Worm (Caenorhabditis elegans) whole organism, L1 larva: ENCODE data around the gene chdh-1.

Experiments used
- C16A3.4 ChIP-seq: fragments of 150-350 bp; optimal IDR thresholded peaks from 2 replicates; lab custom pipeline; 2014; ENCODE audit warnings: missing biosample characterization, missing genetic modification characterization
- C34B4.2 ChIP-seq: sonication (generic microtip); optimal IDR thresholded peaks from 2 replicates; lab custom pipeline; 2017; ENCODE audit warnings: mild to moderate bottlenecking, missing genetic modification characterization, missing compliant biosample characterization
- F16B12.6 ChIP-seq: fragments of 150-350 bp; optimal IDR thresholded peaks from 2 replicates; lab custom pipeline; 2014; ENCODE audit warnings: missing biosample characterization, missing genetic modification characterization
- Y116A8C.19 ChIP-seq: sonication (generic microtip); optimal IDR thresholded peaks from 2 replicates; lab custom pipeline; 2016; ENCODE audit warnings: missing compliant biosample characterization, missing genetic modification characterization, borderline replicate concordance
- aha-1 ChIP-seq: fragments of 150-350 bp; optimal IDR thresholded peaks from 2 replicates; lab custom pipeline; 2014; ENCODE audit warnings: missing biosample characterization, missing genetic modification characterization
- aly-2 ChIP-seq: fragments of 150-350 bp; optimal IDR thresholded peaks from 2 replicates; lab custom pipeline; 2014; ENCODE audit warnings: missing biosample characterization, missing genetic modification characterization
- blmp-1 ChIP-seq: fragments of 150-350 bp; optimal IDR thresholded peaks from 2 replicates; lab custom pipeline; 2014; ENCODE audit warnings: missing biosample characterization, missing genetic modification characterization
- ceh-63 ChIP-seq: fragments of 200-800 bp; sonication (Bioruptor generic); optimal IDR thresholded peaks from 2 replicates; lab custom pipeline; 2018; ENCODE audit warnings: mild to moderate bottlenecking, missing genetic modification characterization, missing compliant biosample characterization
- ceh-82 ChIP-seq, 3 experiments: fragments of 150-350 bp in 1 of 3; sonication (generic microtip) in 2 of 3; optimal IDR thresholded peaks; 2 replicates each; lab custom pipeline; 2014 to 2017; ENCODE audit warnings: missing biosample characterization in 3 of 3, missing genetic modification characterization in 3 of 3
- ceh-88 ChIP-seq: fragments of 200-800 bp; sonication (Bioruptor generic); IDR thresholded peaks from 2 replicates; pipeline ENCODE4 v1.3.6; 2022; ENCODE audit warnings: missing genetic modification characterization, missing compliant biosample characterization
- ces-1 ChIP-seq: fragments of 150-350 bp; optimal IDR thresholded peaks from 2 replicates; lab custom pipeline; 2014; ENCODE audit warnings: missing biosample characterization, missing genetic modification reagents, missing genetic modification characterization
- efl-1 ChIP-seq, 4 experiments: fragments of 150-350 bp; optimal IDR thresholded peaks in 3 of 4; peaks in 1 of 4; 1 replicate in 1 of 4; 2 replicates in 3 of 4; lab custom pipeline; 2014; ENCODE audit warnings: missing biosample characterization in 2 of 4, missing genetic modification characterization in 2 of 4, missing genetic modification reagents in 2 of 4
- elt-2 ChIP-seq: sonication (generic microtip); optimal IDR thresholded peaks from 2 replicates; lab custom pipeline; 2016; ENCODE audit warnings: missing genetic modification characterization, mild to moderate bottlenecking, inconsistent platforms, missing compliant biosample characterization, missing genetic modification reagents
- ets-5 ChIP-seq: fragments of 200-800 bp; sonication (Bioruptor generic); IDR thresholded peaks from 2 replicates; pipeline ENCODE4 v1.3.6; 2022; ENCODE audit warnings: missing genetic modification characterization, missing compliant biosample characterization
- fkh-4 ChIP-seq: sonication (generic microtip); optimal IDR thresholded peaks from 2 replicates; lab custom pipeline; 2016; ENCODE audit warnings: missing compliant biosample characterization, missing genetic modification characterization, borderline replicate concordance
- fos-1 ChIP-seq: fragments of 150-350 bp; optimal IDR thresholded peaks from 2 replicates; lab custom pipeline; 2014; ENCODE audit warnings: missing biosample characterization, missing genetic modification characterization
- hlh-4 ChIP-seq: sonication (generic microtip); optimal IDR thresholded peaks from 2 replicates; lab custom pipeline; 2016; ENCODE audit warnings: mild to moderate bottlenecking, missing genetic modification characterization, missing compliant biosample characterization
- hpl-2 ChIP-seq: fragments of 150-350 bp; optimal IDR thresholded peaks from 2 replicates; lab custom pipeline; 2014; ENCODE audit warnings: missing biosample characterization, missing genetic modification reagents, missing genetic modification characterization
- irx-1 ChIP-seq: sonication (generic microtip); optimal IDR thresholded peaks from 2 replicates; lab custom pipeline; 2016; ENCODE audit warnings: missing genetic modification characterization, missing compliant biosample characterization
- isw-1 ChIP-seq: fragments of 200-800 bp; sonication (Bioruptor generic); IDR thresholded peaks from 2 replicates; pipeline ENCODE4 v1.3.6; 2022; ENCODE audit warnings: missing genetic modification characterization, missing compliant biosample characterization
- jun-1 ChIP-seq: fragments of 150-350 bp; optimal IDR thresholded peaks from 2 replicates; lab custom pipeline; 2014; ENCODE audit warnings: missing biosample characterization, missing genetic modification reagents, missing genetic modification characterization
- lin-15B ChIP-seq: fragments of 150-350 bp; sonication (generic microtip); optimal IDR thresholded peaks from 3 replicates; lab custom pipeline; 2014; ENCODE audit warnings: missing biosample characterization, missing genetic modification characterization
- lin-35 ChIP-seq, 2 experiments: fragments of 150-350 bp; optimal IDR thresholded peaks; 2 replicates each; lab custom pipeline; 2014; ENCODE audit warnings: missing biosample characterization in 2 of 2, missing genetic modification characterization in 2 of 2, missing genetic modification reagents in 2 of 2
- lir-3 ChIP-seq: sonication (generic microtip); optimal IDR thresholded peaks from 2 replicates; lab custom pipeline; 2016; ENCODE audit warnings: mild to moderate bottlenecking, missing genetic modification characterization, moderate library complexity, missing compliant biosample characterization; ENCODE audit not compliant: poor library complexity
- mab-9 ChIP-seq: fragments of 200-800 bp; sonication (Bioruptor generic); IDR thresholded peaks from 2 replicates; pipeline ENCODE4 v1.3.6; 2022; ENCODE audit warnings: missing genetic modification reagents, missing genetic modification characterization, missing compliant biosample characterization
- mdl-1 ChIP-seq, 2 experiments: fragments of 150-350 bp; optimal IDR thresholded peaks; 2 replicates each; lab custom pipeline; 2014 to 2017; ENCODE audit warnings: missing biosample characterization in 2 of 2, missing genetic modification characterization in 2 of 2, inconsistent platforms in 1 of 2
- nhr-12 ChIP-seq: sonication (generic microtip); optimal IDR thresholded peaks from 2 replicates; lab custom pipeline; 2017; ENCODE audit warnings: missing biosample characterization, missing genetic modification characterization
- nhr-28 ChIP-seq: fragments of 150-350 bp; optimal IDR thresholded peaks from 2 replicates; lab custom pipeline; 2014; ENCODE audit warnings: missing biosample characterization, missing genetic modification characterization
- nhr-47 ChIP-seq: sonication (generic microtip); optimal IDR thresholded peaks from 2 replicates; lab custom pipeline; 2016; ENCODE audit warnings: mild to moderate bottlenecking, missing genetic modification characterization, moderate library complexity, missing compliant biosample characterization
- nhr-76 ChIP-seq: sonication (generic microtip); optimal IDR thresholded peaks from 2 replicates; lab custom pipeline; 2017; ENCODE audit warnings: missing biosample characterization, missing genetic modification characterization
- nhr-77 ChIP-seq: fragments of 150-350 bp; optimal IDR thresholded peaks from 2 replicates; lab custom pipeline; 2014; ENCODE audit warnings: missing biosample characterization, missing genetic modification characterization
- nhr-84 ChIP-seq: sonication (generic microtip); optimal IDR thresholded peaks from 2 replicates; lab custom pipeline; 2017; ENCODE audit warnings: missing biosample characterization, missing genetic modification characterization
- nhr-85 ChIP-seq: sonication (generic microtip); peaks from one replicate; lab custom pipeline; 2016; ENCODE audit warnings: missing genetic modification characterization, inconsistent platforms, missing compliant biosample characterization
- pax-3 ChIP-seq: fragments of 200-800 bp; sonication (Bioruptor generic); optimal IDR thresholded peaks from 2 replicates; lab custom pipeline; 2018; ENCODE audit warnings: mild to moderate bottlenecking, missing genetic modification characterization, moderate library complexity, missing compliant biosample characterization
- pqm-1 ChIP-seq: sonication (generic microtip); optimal IDR thresholded peaks from 3 replicates; lab custom pipeline; 2017; ENCODE audit warnings: missing biosample characterization, missing genetic modification characterization
- snpc-4 ChIP-seq: fragments of 150-350 bp; optimal IDR thresholded peaks from 2 replicates; lab custom pipeline; 2014; ENCODE audit warnings: missing biosample characterization, missing genetic modification characterization
- sox-4 ChIP-seq: sonication (generic microtip); optimal IDR thresholded peaks from 2 replicates; lab custom pipeline; 2016; ENCODE audit warnings: missing genetic modification characterization, missing compliant biosample characterization
- swsn-7 ChIP-seq: sonication (generic microtip); optimal IDR thresholded peaks from 2 replicates; lab custom pipeline; 2016; ENCODE audit warnings: missing genetic modification characterization, missing compliant biosample characterization
- tbx-2 ChIP-seq: sonication (generic microtip); optimal IDR thresholded peaks from 2 replicates; lab custom pipeline; 2016; ENCODE audit warnings: missing genetic modification characterization, missing compliant biosample characterization
- tlp-1 ChIP-seq: fragments of 150-350 bp; optimal IDR thresholded peaks from 2 replicates; lab custom pipeline; 2014; ENCODE audit warnings: missing biosample characterization, missing genetic modification characterization
- unc-30 ChIP-seq: sonication (generic microtip); optimal IDR thresholded peaks from 2 replicates; lab custom pipeline; 2017; ENCODE audit warnings: missing biosample characterization, missing genetic modification characterization
- unc-86 ChIP-seq: sonication (generic microtip); optimal IDR thresholded peaks from 2 replicates; lab custom pipeline; 2016; ENCODE audit warnings: missing genetic modification characterization, missing compliant biosample characterization
- unc-98 ChIP-seq: fragments of 200-800 bp; sonication (Bioruptor generic); IDR thresholded peaks from 2 replicates; pipeline ENCODE4 v1.3.6; 2022; ENCODE audit warnings: missing genetic modification characterization, missing compliant biosample characterization
- vab-15 ChIP-seq: sonication (generic microtip); optimal IDR thresholded peaks from 2 replicates; lab custom pipeline; 2017; ENCODE audit warnings: missing genotype, mild to moderate bottlenecking, missing genetic modification characterization, missing compliant biosample characterization
- xbp-1 ChIP-seq: sonication (generic microtip); optimal IDR thresholded peaks from 2 replicates; lab custom pipeline; 2016; ENCODE audit warnings: missing genetic modification characterization, missing compliant biosample characterization
- ztf-11 ChIP-seq, 2 experiments: sonication (generic microtip); optimal IDR thresholded peaks; 2 replicates each; lab custom pipeline; 2016 to 2017; ENCODE audit warnings: missing genetic modification characterization in 2 of 2, missing biosample characterization in 1 of 2, missing compliant biosample characterization in 1 of 2
- ztf-4 ChIP-seq: fragments of 150-350 bp; optimal IDR thresholded peaks from 2 replicates; lab custom pipeline; 2014; ENCODE audit warnings: missing biosample characterization, missing genetic modification characterization

The chdh-1 gene

DNA sequence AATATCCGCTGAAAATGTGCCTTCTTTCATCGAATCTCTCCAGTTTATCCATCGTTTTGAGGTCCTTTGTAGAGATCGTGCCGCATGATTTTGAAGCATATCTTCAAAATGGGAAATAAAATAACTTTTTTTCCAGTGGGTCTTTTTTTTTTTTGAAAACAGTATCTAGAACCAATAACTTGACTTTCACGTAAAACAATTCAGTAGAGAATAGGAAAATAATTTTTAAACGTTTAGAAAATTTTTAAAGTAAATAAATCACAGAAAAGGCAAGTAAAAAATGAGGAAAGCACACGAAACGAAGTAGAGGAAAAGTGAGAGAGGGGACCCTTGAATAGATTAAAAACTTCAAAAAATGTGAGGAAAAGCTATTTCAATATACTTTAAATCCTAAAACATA is at the start of gene chdh-1:
TSS of gene chdh-1 (minus strand) at position 101 of the 400 bp plus-strand sequence.
- TF ChIP-seq Y116A8C.19 (tag; lab: Kevin White, UChicago) = no peak
- no peak for TF ChIP-seq ceh-88 (GFP tag; lab: Robert Waterston, UW)
- TF ChIP-seq nhr-77 (tag; lab: Kevin White, UChicago) = no peak
- no peak for TF ChIP-seq vab-15 (tag; lab: Kevin White, UChicago)
- TF ChIP-seq nhr-84 (tag; lab: Kevin White, UChicago) = no peak
- TF ChIP-seq unc-86 = no peak
- TF ChIP-seq ztf-4 (tag; lab: Kevin White, UChicago) = no peak
- no peak for TF ChIP-seq pqm-1 (tag; lab: Kevin White, UChicago)
- no peak for TF ChIP-seq unc-30 (tag; lab: Kevin White, UChicago)
- no peak for TF ChIP-seq lin-35 (GFP tag; optimal IDR thresholded peaks at IDR 0.05; lab: Kevin White, UChicago)
- no peak for TF ChIP-seq lir-3 (tag; lab: Kevin White, UChicago)
- TF ChIP-seq lin-15B (tag; lab: Kevin White, UChicago) = no peak
- no peak for TF ChIP-seq aly-2 (tag; lab: Kevin White, UChicago)
- TF ChIP-seq mdl-1 (tag; optimal IDR thresholded peaks at IDR 0.05; lab: Kevin White, UChicago) = no peak
- no peak for TF ChIP-seq ztf-11 (tag; optimal IDR thresholded peaks at IDR 0.05; lab: Kevin White, UChicago)
- TF ChIP-seq nhr-76 (tag; lab: Kevin White, UChicago) = no peak
- no peak for TF ChIP-seq pax-3 (tag; lab: Kevin White, UChicago)

ce11 chrII:8747939-8748352 is 49.2 kb upstream of the chdh-1 start:
- TF ChIP-seq swsn-7 (tag; lab: Kevin White, UChicago) (no peak), F16B12.6 (tag; lab: Kevin White, UChicago) (no peak), Y116A8C.19 (tag; lab: Kevin White, UChicago) (no peak), pax-3 (tag; lab: Kevin White, UChicago) (no peak)

DNA sequence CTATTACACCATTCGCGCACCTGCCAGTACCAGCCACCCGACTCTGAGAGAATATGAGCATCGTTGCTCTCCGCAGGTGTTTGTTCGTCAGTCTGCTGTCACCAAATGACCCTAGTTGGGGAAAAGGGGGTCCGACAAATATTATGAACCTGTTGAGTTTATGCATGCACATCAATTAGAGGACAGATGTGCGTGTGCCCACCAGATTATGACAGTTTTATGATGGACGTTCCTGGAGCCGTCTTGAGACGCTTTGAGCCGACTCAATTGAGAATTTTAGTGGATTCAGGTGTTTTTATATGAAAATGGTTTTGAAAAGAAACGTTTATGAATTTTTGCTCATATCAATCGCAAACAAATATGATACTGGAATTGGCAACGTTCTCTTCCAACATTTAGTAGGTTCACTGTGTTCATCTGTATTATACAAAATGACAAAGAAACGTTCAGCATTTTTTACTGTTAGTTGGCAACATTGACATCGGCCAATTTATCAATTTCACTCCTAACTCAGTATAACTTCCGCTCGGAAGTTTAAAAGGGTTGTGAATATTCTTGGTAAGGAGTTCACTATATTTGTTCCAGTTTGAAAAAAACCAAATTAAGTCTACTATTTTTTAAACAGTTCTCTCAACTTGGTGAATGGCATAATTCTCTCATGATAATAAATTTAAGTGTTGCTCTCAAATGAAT is 48.7 kb upstream of the chdh-1 start:
- TF ChIP-seq sox-4 (tag; lab: Kevin White, UChicago) (no peak), mab-9 (GFP tag; lab: Robert Waterston, UW) (no peak), unc-30 (tag; lab: Kevin White, UChicago) (no peak), unc-98 (GFP tag; lab: Robert Waterston, UW) (no peak), jun-1 (tag; lab: Kevin White, UChicago) (no peak), nhr-47 (tag; lab: Kevin White, UChicago) (peak; percentile 73), tbx-2 (tag; lab: Kevin White, UChicago) (peak; percentile 41), nhr-28 (no peak), irx-1 (tag; lab: Kevin White, UChicago) (no peak), mdl-1 (tag; optimal IDR thresholded peaks at IDR 0.05; lab: Kevin White, UChicago) (no peak), snpc-4 (tag; lab: Kevin White, UChicago) (no peak), xbp-1 (tag; lab: Kevin White, UChicago) (no peak), nhr-84 (tag; lab: Kevin White, UChicago) (no peak), nhr-12 (tag; lab: Kevin White, UChicago) (no peak), blmp-1 (tag; lab: Kevin White, UChicago) (no peak), ets-5 (GFP tag; lab: Robert Waterston, UW) (no peak), pax-3 (tag; lab: Kevin White, UChicago) (peak; percentile 42), nhr-85 (tag; lab: Kevin White, UChicago) (peak; percentile 55), hpl-2 (GFP tag; lab: Kevin White, UChicago) (peak; percentile 23), elt-2 (no peak), C34B4.2 (tag; lab: Kevin White, UChicago) (no peak), hlh-4 (tag; lab: Kevin White, UChicago) (no peak), aha-1 (tag; lab: Kevin White, UChicago) (no peak), efl-1 (optimal IDR thresholded peaks at IDR 0.05; lab: Kevin White, UChicago) (peak in 1 of 2 experiments; percentile 33), efl-1 (GFP tag; optimal IDR thresholded peaks at IDR 0.05 in 1 of 2; lab: Kevin White, UChicago) (peak in 1 of 2 experiments; percentile 84), ceh-63 (GFP tag; lab: Kevin White, UChicago) (no peak), isw-1 (GFP tag; lab: Robert Waterston, UW) (no peak), ceh-82 (tag; optimal IDR thresholded peaks at IDR 0.05; lab: Kevin White, UChicago) (no peak), ces-1 (GFP tag; lab: Kevin White, UChicago) (no peak), lin-35 (GFP tag; optimal IDR thresholded peaks at IDR 0.05; lab: Kevin White, UChicago) (peak in 1 of 2 experiments; percentile 65), nhr-76 (tag; lab: Kevin White, UChicago) (no peak), tlp-1 (tag; lab: Kevin White, UChicago) (no peak), fos-1 (no peak), C16A3.4 (tag; lab: Kevin White, UChicago) (peak; percentile 33), fkh-4 (no peak)
